Worm (Caenorhabditis elegans) whole organism, young adult: ENCODE data around the gene F14F9.8.

Experiments
- F37B4.10 ChIP-seq: fragments of 200-800 bp; sonication (Bioruptor generic); IDR thresholded peaks from 2 replicates; pipeline ENCODE4 v1.3.6; 2022; ENCODE audit warnings: missing genetic modification characterization, missing compliant biosample characterization
- Y53G8AR.9 ChIP-seq: fragments of 200-800 bp; sonication (Bioruptor generic); conservative IDR thresholded peaks from 2 replicates; pipeline ENCODE4 v1.3.6; 2022; ENCODE audit warnings: missing genetic modification reagents, missing genetic modification characterization, missing compliant biosample characterization
- Y79H2A.3 ChIP-seq: fragments of 200-800 bp; sonication (Bioruptor generic); conservative IDR thresholded peaks from 2 replicates; pipeline ENCODE4 v1.3.6; 2022; ENCODE audit warnings: missing genetic modification reagents, missing genetic modification characterization, missing compliant biosample characterization
- Y95B8A.8 ChIP-seq: fragments of 200-800 bp; sonication (Bioruptor generic); IDR thresholded peaks from 2 replicates; pipeline ENCODE4 v1.3.6; 2022; ENCODE audit warnings: missing genetic modification reagents, missing genetic modification characterization, missing compliant biosample characterization
- attf-6 ChIP-seq: fragments of 200-800 bp; sonication (Bioruptor generic); IDR thresholded peaks from 2 replicates; pipeline ENCODE4 v1.3.6; 2022; ENCODE audit warnings: missing genetic modification reagents, missing genetic modification characterization, missing compliant biosample characterization
- ekl-4 ChIP-seq: fragments of 200-800 bp; sonication (Bioruptor generic); IDR thresholded peaks from 2 replicates; pipeline ENCODE4 v1.3.6; 2022; ENCODE audit warnings: missing genetic modification reagents, missing genetic modification characterization, missing compliant biosample characterization
- lsy-27 ChIP-seq: sonication (generic microtip); optimal IDR thresholded peaks from 2 replicates; lab custom pipeline; 2017; ENCODE audit warnings: missing genetic modification characterization, mild to moderate bottlenecking, missing compliant biosample characterization, antibody characterized with exemption, missing genotype, borderline replicate concordance; ENCODE audit not compliant: insufficient read depth
- madf-8 ChIP-seq: fragments of 200-800 bp; sonication (Bioruptor generic); conservative IDR thresholded peaks from 2 replicates; pipeline ENCODE4 v1.3.6; 2022; ENCODE audit warnings: missing genetic modification reagents, missing genetic modification characterization, missing compliant biosample characterization
- pha-4 ChIP-seq: fragments of 150-350 bp; sonication (generic microtip); optimal IDR thresholded peaks from 2 replicates; lab custom pipeline; 2014; ENCODE audit warnings: missing biosample characterization, missing genetic modification reagents, missing genetic modification characterization
- sea-2 ChIP-seq: fragments of 200-800 bp; sonication (Bioruptor generic); IDR thresholded peaks from 2 replicates; pipeline ENCODE4 v1.3.6; 2022; ENCODE audit warnings: missing genetic modification characterization, missing compliant biosample characterization
- snpc-4 ChIP-seq, 5 experiments: fragments of 150-350 bp in 1 of 5; sonication (generic microtip) in 4 of 5; optimal IDR thresholded peaks; 2 replicates each; lab custom pipeline; 2014 to 2018; ENCODE audit warnings: missing genetic modification characterization in 5 of 5, missing biosample characterization in 3 of 5, antibody characterized with exemption in 2 of 5, mild to moderate bottlenecking in 2 of 5, missing compliant biosample characterization in 2 of 5, missing genotype in 2 of 5, moderate library complexity in 2 of 5, missing genetic modification reagents in 1 of 5
- ztf-28 ChIP-seq: fragments of 200-800 bp; sonication (Bioruptor generic); IDR thresholded peaks from 2 replicates; pipeline ENCODE4 v1.3.6; 2022; ENCODE audit warnings: missing genetic modification reagents, missing genetic modification characterization, missing compliant biosample characterization
- ztf-6 ChIP-seq: fragments of 200-800 bp; sonication (Bioruptor generic); IDR thresholded peaks from 2 replicates; pipeline ENCODE4 v1.3.6; 2022; ENCODE audit warnings: missing genetic modification reagents, missing genetic modification characterization, missing compliant biosample characterization

ce11 chrV:5089497-5090134, 40.5 kb upstream of the F14F9.8 start, which contains the start of gene glb-32:
- TF ChIP-seq snpc-4 (GFP tag; optimal IDR thresholded peaks at IDR 0.05; lab: Kevin White, UChicago) (no peak), snpc-4 (tag; optimal IDR thresholded peaks at IDR 0.05; lab: Kevin White, UChicago) (no peak), ekl-4 (GFP tag; lab: Robert Waterston, UW) (no peak), ztf-6 (no peak), Y95B8A.8 (GFP tag; lab: Robert Waterston, UW) (no peak), Y79H2A.3 (GFP tag; lab: Robert Waterston, UW) (no peak), pha-4 (tag; lab: Kevin White, UChicago) (no peak), madf-8 (GFP tag; lab: Robert Waterston, UW) (no peak), attf-6 (GFP tag; lab: Robert Waterston, UW) (no peak), Y53G8AR.9 (no peak), ztf-28 (GFP tag; lab: Robert Waterston, UW) (no peak), lsy-27 (tag; lab: Kevin White, UChicago) (no peak), sea-2 (GFP tag; lab: Robert Waterston, UW) (no peak), F37B4.10 (no peak)
